Fruit fly (Drosophila melanogaster) whole organism, pupa: Measurements from ENCODE around the gene Nin.

Source experiments
- CG10348 ChIP-seq: fragments of 200-800 bp; sonication (Bioruptor generic); IDR thresholded peaks from 2 replicates; pipeline ENCODE4 v1.3.6; 2022; ENCODE audit warnings: missing biosample characterization, missing genetic modification characterization
- CG12605 ChIP-seq: fragments of 200-800 bp; sonication (Bioruptor generic); IDR thresholded peaks from 2 replicates; pipeline ENCODE4 v1.3.6; 2022; ENCODE audit warnings: missing biosample characterization, missing genetic modification characterization
- CG13204 ChIP-seq: fragments of 200-800 bp; sonication (Bioruptor generic); optimal IDR thresholded peaks from 2 replicates; lab custom pipeline; 2018; ENCODE audit warnings: missing biosample characterization, mild to moderate bottlenecking, missing genetic modification characterization, moderate library complexity
- CG14655 ChIP-seq: fragments of 200-800 bp; sonication (Bioruptor generic); optimal IDR thresholded peaks from 3 replicates; lab custom pipeline; 2017; ENCODE audit warnings: mild to moderate bottlenecking, missing biosample characterization, missing genetic modification reagents, missing genetic modification characterization
- CG15710 ChIP-seq: fragments of 200-800 bp; sonication (Bioruptor generic); optimal IDR thresholded peaks from 2 replicates; lab custom pipeline; 2018; ENCODE audit warnings: missing biosample characterization, mild to moderate bottlenecking, missing genetic modification characterization, moderate library complexity
- CG17806 ChIP-seq: fragments of 200-800 bp; sonication (Bioruptor generic); optimal IDR thresholded peaks from 2 replicates; lab custom pipeline; 2018; ENCODE audit warnings: missing biosample characterization, mild to moderate bottlenecking, missing genetic modification characterization, moderate library complexity
- CG32121 ChIP-seq: fragments of 200-800 bp; sonication (Bioruptor generic); IDR thresholded peaks from 2 replicates; pipeline ENCODE4 v1.3.6; 2022; ENCODE audit warnings: missing biosample characterization, missing genetic modification characterization
- CG34367 ChIP-seq: fragments of 200-800 bp; sonication (Bioruptor generic); optimal IDR thresholded peaks from 2 replicates; lab custom pipeline; 2018; ENCODE audit warnings: missing biosample characterization, mild to moderate bottlenecking, missing genetic modification characterization
- CG4496 ChIP-seq: fragments of 200-800 bp; sonication (Bioruptor generic); IDR thresholded peaks from 3 replicates; pipeline ENCODE4 v1.3.6; 2022; ENCODE audit warnings: missing biosample characterization, missing genetic modification characterization
- CG8159 ChIP-seq: fragments of 200-800 bp; sonication (Bioruptor generic); optimal IDR thresholded peaks from 3 replicates; lab custom pipeline; 2018; ENCODE audit warnings: missing biosample characterization, mild to moderate bottlenecking, missing genetic modification characterization, moderate library complexity
- CG8301 ChIP-seq: fragments of 200-800 bp; sonication (Bioruptor generic); optimal IDR thresholded peaks from 2 replicates; lab custom pipeline; 2018; ENCODE audit warnings: missing biosample characterization, mild to moderate bottlenecking, missing genetic modification characterization
- CG9948 ChIP-seq: fragments of 200-800 bp; sonication (Bioruptor generic); optimal IDR thresholded peaks from 2 replicates; lab custom pipeline; 2018; ENCODE audit warnings: missing biosample characterization, mild to moderate bottlenecking, missing genetic modification characterization, moderate library complexity
- D1 ChIP-seq: fragments of 200-800 bp; sonication (Bioruptor generic); optimal IDR thresholded peaks from 2 replicates; lab custom pipeline; 2018; ENCODE audit warnings: missing biosample characterization, mild to moderate bottlenecking, missing genetic modification characterization, moderate library complexity
- EcR ChIP-seq: fragments of 200-800 bp; sonication (Bioruptor generic); optimal IDR thresholded peaks from 3 replicates; lab custom pipeline; 2019; ENCODE audit warnings: missing biosample characterization, missing genetic modification characterization, mild to moderate bottlenecking, moderate library complexity, missing genetic modification reagents
- Ets98B ChIP-seq: fragments of 200-800 bp; sonication (Bioruptor generic); IDR thresholded peaks from 2 replicates; pipeline ENCODE4 v1.3.6; 2022; ENCODE audit warnings: missing biosample characterization, missing genetic modification characterization
- Pif1A ChIP-seq: fragments of 200-800 bp; sonication (Bioruptor generic); optimal IDR thresholded peaks from 3 replicates; lab custom pipeline; 2016; ENCODE audit warnings: missing biosample characterization, missing genetic modification characterization
- Pif1B ChIP-seq: fragments of 200-800 bp; sonication (Bioruptor generic); optimal IDR thresholded peaks from 3 replicates; lab custom pipeline; 2016; ENCODE audit warnings: missing biosample characterization, missing genetic modification characterization
- Snoo ChIP-seq: fragments of 200-800 bp; sonication (Bioruptor generic); optimal IDR thresholded peaks from 3 replicates; lab custom pipeline; 2017; ENCODE audit warnings: missing biosample characterization, mild to moderate bottlenecking, missing genetic modification characterization, inconsistent platforms
- fd96Ca ChIP-seq: fragments of 200-800 bp; sonication (Bioruptor generic); IDR thresholded peaks from 3 replicates; pipeline ENCODE4 v1.3.6; 2022; ENCODE audit warnings: missing biosample characterization, missing genetic modification characterization
- gl ChIP-seq: fragments of 200-800 bp; sonication (Bioruptor generic); optimal IDR thresholded peaks from 2 replicates; lab custom pipeline; 2018; ENCODE audit warnings: missing biosample characterization, mild to moderate bottlenecking, missing genetic modification characterization
- rn ChIP-seq: fragments of 200-800 bp; sonication (Bioruptor generic); IDR thresholded peaks from 2 replicates; pipeline ENCODE4 v1.3.6; 2022; ENCODE audit warnings: missing biosample characterization, missing genetic modification characterization

Nin gene

dm6 chr2L:5268198-5268597 lies 10.2 kb downstream of the Nin start, which contains the start of gene Cyp4ac3:
TSS of gene Cyp4ac3 (plus strand) at chr2L:5268498.
- no peak for TF ChIP-seq CG8159 (tag; lab: Kevin White, UChicago)
- TF ChIP-seq CG17806 (tag; lab: Kevin White, UChicago) = no peak
- no peak for TF ChIP-seq CG8301 (tag; lab: Kevin White, UChicago)
- TF ChIP-seq Pif1B (GFP tag; lab: Kevin White, UChicago) = no peak
- TF ChIP-seq CG15710 (tag; lab: Kevin White, UChicago) = no peak
- no peak for TF ChIP-seq EcR (GFP tag; lab: Kevin White, UChicago)
- no peak for TF ChIP-seq Ets98B (GFP tag; lab: Robert Waterston, UW)
- TF ChIP-seq fd96Ca (GFP tag; lab: Robert Waterston, UW) = no peak
- TF ChIP-seq CG9948 (tag; lab: Kevin White, UChicago) = no peak
- TF ChIP-seq CG12605 (GFP tag; lab: Robert Waterston, UW) = no peak
- TF ChIP-seq rn (GFP tag; lab: Robert Waterston, UW) = no peak
- TF ChIP-seq CG14655 (GFP tag; lab: Kevin White, UChicago) = no peak
- TF ChIP-seq CG34367 (tag; lab: Kevin White, UChicago) = no peak
- no peak for TF ChIP-seq D1 (tag; lab: Kevin White, UChicago)
- no peak for TF ChIP-seq CG10348
- TF ChIP-seq CG32121 (GFP tag; lab: Robert Waterston, UW) = no peak
- no peak for TF ChIP-seq CG4496 (GFP tag; lab: Robert Waterston, UW)

DNA sequence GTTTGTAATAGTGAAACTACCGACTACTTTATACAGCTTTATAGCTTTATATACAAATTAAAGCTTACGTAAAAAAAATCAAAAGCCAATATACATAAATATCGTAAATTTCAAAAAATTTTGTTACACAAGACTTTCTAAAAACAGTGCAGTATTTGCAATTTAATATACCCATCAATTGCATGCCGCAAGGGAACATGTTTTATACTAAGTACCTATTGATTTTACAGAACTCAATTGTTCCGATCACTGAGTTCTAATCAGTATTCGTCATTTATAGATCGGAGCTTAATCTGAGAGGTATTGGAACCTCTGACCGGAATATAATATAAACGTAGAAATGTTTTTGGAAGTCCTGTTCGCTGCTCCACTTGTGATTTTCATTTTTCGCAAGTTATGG lies 12.3 kb downstream of the Nin start, which contains the start of gene Cyp4ac2:
Cyp4ac2 (plus strand) TSS at position 301 of the 400 bp plus-strand sequence.
- TF ChIP-seq CG34367 (tag; lab: Kevin White, UChicago) = no peak
- TF ChIP-seq Pif1A (GFP tag; lab: Kevin White, UChicago) = no peak
- no peak for TF ChIP-seq Ets98B (GFP tag; lab: Robert Waterston, UW)
- TF ChIP-seq rn (GFP tag; lab: Robert Waterston, UW) = no peak
- TF ChIP-seq CG13204 (GFP tag; lab: Kevin White, UChicago) = no peak
- no peak for TF ChIP-seq Snoo (tag; lab: Kevin White, UChicago)
- no peak for TF ChIP-seq CG10348

dm6 chr2L:5264157-5264556 lies 14.2 kb downstream of the Nin start:
- no peak for TF ChIP-seq EcR (GFP tag; lab: Kevin White, UChicago)
- no peak for TF ChIP-seq CG9948 (tag; lab: Kevin White, UChicago)
- TF ChIP-seq CG13204 (GFP tag; lab: Kevin White, UChicago) = no peak
- no peak for TF ChIP-seq Ets98B (GFP tag; lab: Robert Waterston, UW)
- no peak for TF ChIP-seq CG12605 (GFP tag; lab: Robert Waterston, UW)

- TF ChIP-seq EcR (GFP tag; lab: Kevin White, UChicago) (no peak), CG14655 (GFP tag; lab: Kevin White, UChicago) (no peak), Snoo (tag; lab: Kevin White, UChicago) (no peak)
- TF ChIP-seq, all 21 proteins: peak for 0
Observed at dm6 chr2L:5263343-5264051, 14.9 kb downstream of the Nin start, which contains the start of gene Cyp4ac1. TSS of gene Cyp4ac1 (plus strand) at chr2L:5264001.

- TF ChIP-seq EcR (GFP tag; lab: Kevin White, UChicago) (peak; percentile 34), CG9948 (tag; lab: Kevin White, UChicago) (peak; percentile 85), Ets98B (GFP tag; lab: Robert Waterston, UW) (peak; percentile 75), CG12605 (GFP tag; lab: Robert Waterston, UW) (peak; percentile 68), fd96Ca (GFP tag; lab: Robert Waterston, UW) (peak; percentile 79), CG10348 (no peak), rn (GFP tag; lab: Robert Waterston, UW) (peak; percentile 48; the same call in 1 of the 2 replicates), Pif1B (GFP tag; lab: Kevin White, UChicago) (peak; percentile 86), CG4496 (GFP tag; lab: Robert Waterston, UW) (peak; percentile 87), Pif1A (GFP tag; lab: Kevin White, UChicago) (peak; percentile 91), CG15710 (tag; lab: Kevin White, UChicago) (peak; percentile 81), CG8301 (tag; lab: Kevin White, UChicago) (peak; percentile 88), CG17806 (tag; lab: Kevin White, UChicago) (peak; percentile 91), CG32121 (GFP tag; lab: Robert Waterston, UW) (peak; percentile 74), CG8159 (tag; lab: Kevin White, UChicago) (peak; percentile 90), CG14655 (GFP tag; lab: Kevin White, UChicago) (peak; percentile 87), CG34367 (tag; lab: Kevin White, UChicago) (peak; percentile 87), gl (tag; lab: Kevin White, UChicago) (peak; percentile 87), D1 (tag; lab: Kevin White, UChicago) (peak; percentile 63), CG13204 (GFP tag; lab: Kevin White, UChicago) (peak; percentile 66), Snoo (tag; lab: Kevin White, UChicago) (peak; percentile 71)
Observed at dm6 chr2L:5261223-5261984, 16.9 kb downstream of the Nin start.
